Worm (Caenorhabditis elegans) whole organism, early embryonic: Measurements from ENCODE around the gene sax-3.

Source experiments
- B0310.2 ChIP-seq: sonication (generic microtip); optimal IDR thresholded peaks from 2 replicates; lab custom pipeline; 2016; ENCODE audit warnings: mild to moderate bottlenecking, missing genetic modification characterization, missing compliant biosample characterization
- F13C5.2 ChIP-seq: sonication (generic microtip); optimal IDR thresholded peaks from 2 replicates; lab custom pipeline; 2017; ENCODE audit warnings: mild to moderate bottlenecking, missing genetic modification characterization, inconsistent platforms, missing compliant biosample characterization
- aly-1 ChIP-seq: sonication (generic microtip); optimal IDR thresholded peaks from 2 replicates; lab custom pipeline; 2016; ENCODE audit warnings: missing genetic modification characterization, missing compliant biosample characterization
- ama-1 ChIP-seq: fragments of 150-350 bp; optimal IDR thresholded peaks from 2 replicates; lab custom pipeline; 2014
- ets-7 ChIP-seq: sonication (generic microtip); optimal IDR thresholded peaks from 2 replicates; lab custom pipeline; 2016; ENCODE audit warnings: missing genotype, missing genetic modification characterization, missing compliant biosample characterization
- flt-1 ChIP-seq: fragments of 200-800 bp; sonication (Bioruptor generic); IDR thresholded peaks from 2 replicates; pipeline ENCODE4 v1.3.6; 2022; ENCODE audit warnings: missing genetic modification characterization, missing compliant biosample characterization
- hmg-4 ChIP-seq: fragments of 200-800 bp; sonication (Bioruptor generic); optimal IDR thresholded peaks from 2 replicates; lab custom pipeline; 2018; ENCODE audit warnings: mild to moderate bottlenecking, missing genetic modification characterization, missing compliant biosample characterization
- scrt-1 ChIP-seq: fragments of 200-800 bp; sonication (Bioruptor generic); IDR thresholded peaks from 2 replicates; pipeline ENCODE4 v1.3.6; 2022; ENCODE audit warnings: missing genetic modification characterization, missing compliant biosample characterization
- tbx-11 ChIP-seq: fragments of 200-800 bp; sonication (Bioruptor generic); IDR thresholded peaks from 2 replicates; pipeline ENCODE4 v1.3.6; 2022; ENCODE audit warnings: missing genetic modification characterization, missing compliant biosample characterization
- tbx-37 ChIP-seq: fragments of 200-800 bp; sonication (Bioruptor generic); conservative IDR thresholded peaks from 2 replicates; pipeline ENCODE4 v1.3.6; 2022; ENCODE audit warnings: missing genetic modification reagents, missing genetic modification characterization, missing compliant biosample characterization
- tra-4 ChIP-seq: sonication (generic microtip); optimal IDR thresholded peaks from 2 replicates; lab custom pipeline; 2017; ENCODE audit warnings: missing genetic modification characterization, missing compliant biosample characterization

- TF ChIP-seq hmg-4 (no peak), F13C5.2 (tag; lab: Kevin White, UChicago) (no peak), ama-1 (lab: Kevin White, UChicago) (no peak), aly-1 (tag; lab: Kevin White, UChicago) (no peak), scrt-1 (GFP tag; lab: Robert Waterston, UW) (no peak), tbx-11 (GFP tag; lab: Robert Waterston, UW) (no peak), tra-4 (no peak), ets-7 (tag; lab: Kevin White, UChicago) (no peak), B0310.2 (tag; lab: Kevin White, UChicago) (no peak), tbx-37 (GFP tag; lab: Robert Waterston, UW) (no peak), flt-1 (GFP tag; lab: Robert Waterston, UW) (no peak)
Measured at ce11 chrX:3508906-3509305, 43.2 kb upstream of the sax-3 start, which contains the start of gene sox-4.
